Worm (Caenorhabditis elegans) whole organism, L2 larva: ENCODE results near the gene srw-82.

Source experiments
- R02D3.7 ChIP-seq: fragments of 150-350 bp; optimal IDR thresholded peaks from 2 replicates; lab custom pipeline; 2014; ENCODE audit warnings: missing biosample characterization, missing genetic modification characterization
- mab-5 ChIP-seq: fragments of 150-350 bp; optimal IDR thresholded peaks from 2 replicates; lab custom pipeline; 2014; ENCODE audit warnings: missing biosample characterization, missing genetic modification characterization
- nhr-10 ChIP-seq: sonication (generic microtip); optimal IDR thresholded peaks from 2 replicates; lab custom pipeline; 2017; ENCODE audit warnings: missing biosample characterization, missing genetic modification characterization
- nhr-11 ChIP-seq: fragments of 150-350 bp; optimal IDR thresholded peaks from 2 replicates; lab custom pipeline; 2014; ENCODE audit warnings: missing biosample characterization, missing genetic modification characterization
- nhr-6 ChIP-seq: fragments of 150-350 bp; optimal IDR thresholded peaks from 2 replicates; lab custom pipeline; 2014; ENCODE audit warnings: missing biosample characterization, missing genetic modification characterization
- unc-55 ChIP-seq: fragments of 150-350 bp; sonication (generic microtip); optimal IDR thresholded peaks from 3 replicates; lab custom pipeline; 2014; ENCODE audit warnings: missing biosample characterization, missing genetic modification reagents, missing genetic modification characterization

DNA sequence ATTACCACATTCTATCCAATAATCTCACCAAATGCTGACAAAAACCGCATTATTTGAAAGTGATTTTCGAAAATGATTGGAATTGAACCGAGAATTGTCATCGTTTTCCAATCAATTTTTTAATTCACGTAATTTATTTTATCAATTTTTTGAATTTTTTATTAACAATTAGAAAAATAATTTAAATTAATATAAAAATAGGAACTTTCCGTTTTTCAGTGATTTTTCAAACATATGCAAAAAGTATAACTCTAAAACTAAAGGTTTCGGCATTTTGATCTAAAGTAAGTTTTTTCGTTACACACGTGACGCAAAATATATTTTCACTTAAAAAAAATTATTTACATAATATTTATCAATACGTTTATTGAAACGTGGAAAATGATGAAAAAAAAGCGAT lies 37.3 kb upstream of the srw-82 start, which contains the start of gene Y51A2B.6:
- TF ChIP-seq unc-55 (no peak), R02D3.7 (tag; lab: Kevin White, UChicago) (no peak), nhr-10 (tag; lab: Kevin White, UChicago) (no peak), mab-5 (no peak), nhr-11 (tag; lab: Kevin White, UChicago) (no peak), nhr-6 (no peak)
